Fruit fly (Drosophila melanogaster) whole organism, embryonic: Measurements from ENCODE around the gene foxo.

ENCODE experiments used
- ATbp ChIP-seq: fragments of 200-800 bp; sonication (Bioruptor generic); optimal IDR thresholded peaks from 2 replicates; lab custom pipeline; 2017; ENCODE audit warnings: missing biosample characterization, mild to moderate bottlenecking, missing genetic modification characterization, missing genetic modification reagents
- Adf1 ChIP-seq: fragments of 200-800 bp; sonication (Bioruptor generic); IDR thresholded peaks from 2 replicates; pipeline ENCODE4 v1.3.6; 2022; ENCODE audit warnings: missing biosample characterization, missing genetic modification characterization
- Atf3 ChIP-seq: fragments of 200-800 bp; sonication (Bioruptor generic); optimal IDR thresholded peaks from 3 replicates; lab custom pipeline; 2016; ENCODE audit warnings: missing biosample characterization, missing genetic modification characterization
- CG1024 ChIP-seq: fragments of 200-800 bp; sonication (Bioruptor generic); IDR thresholded peaks from 2 replicates; pipeline ENCODE4 v1.3.6; 2022; ENCODE audit warnings: missing biosample characterization, missing genetic modification characterization
- CG11247 ChIP-seq: fragments of 200-800 bp; sonication (Bioruptor generic); IDR thresholded peaks from 2 replicates; pipeline ENCODE4 v1.3.6; 2022; ENCODE audit warnings: missing biosample characterization, missing genetic modification characterization
- CG11504 ChIP-seq: fragments of 200-800 bp; sonication (Bioruptor generic); optimal IDR thresholded peaks from 3 replicates; lab custom pipeline; 2019; ENCODE audit warnings: missing biosample characterization, mild to moderate bottlenecking, missing genetic modification characterization, moderate library complexity
- CG12155 ChIP-seq: fragments of 200-800 bp; sonication (Bioruptor generic); optimal IDR thresholded peaks from 3 replicates; lab custom pipeline; 2016; ENCODE audit warnings: missing biosample characterization, missing genetic modification characterization
- CG12236 ChIP-seq: fragments of 200-800 bp; sonication (Bioruptor generic); optimal IDR thresholded peaks from 2 replicates; lab custom pipeline; 2016; ENCODE audit warnings: missing biosample characterization, missing genetic modification characterization
- CG12659 ChIP-seq: fragments of 200-800 bp; sonication (Bioruptor generic); optimal IDR thresholded peaks from 3 replicates; lab custom pipeline; 2017; ENCODE audit warnings: mild to moderate bottlenecking, missing biosample characterization, missing genetic modification reagents, missing genetic modification characterization
- CG12744 ChIP-seq: fragments of 200-800 bp; sonication (Bioruptor generic); optimal IDR thresholded peaks from 2 replicates; lab custom pipeline; 2016; ENCODE audit warnings: missing biosample characterization, missing genetic modification characterization
- CG13287 ChIP-seq: fragments of 200-800 bp; sonication (Bioruptor generic); IDR thresholded peaks from 2 replicates; pipeline ENCODE4 v1.3.6; 2022; ENCODE audit warnings: missing biosample characterization, missing genetic modification characterization; ENCODE audit not compliant: partially characterized antibody
- CG15601 ChIP-seq: fragments of 200-800 bp; sonication (Bioruptor generic); optimal IDR thresholded peaks from 3 replicates; lab custom pipeline; 2019; ENCODE audit warnings: missing biosample characterization, mild to moderate bottlenecking, missing genetic modification characterization, moderate library complexity
- CG1647 ChIP-seq: fragments of 200-800 bp; sonication (Bioruptor generic); optimal IDR thresholded peaks from 3 replicates; lab custom pipeline; 2016; ENCODE audit warnings: missing biosample characterization, missing genetic modification characterization
- CG17186 ChIP-seq: fragments of 200-800 bp; sonication (Bioruptor generic); optimal IDR thresholded peaks from 3 replicates; lab custom pipeline; 2017; ENCODE audit warnings: missing biosample characterization, missing genetic modification reagents, missing genetic modification characterization
- CG17328 ChIP-seq: fragments of 200-800 bp; sonication (Bioruptor generic); IDR thresholded peaks from 2 replicates; pipeline ENCODE4 v1.3.6; 2022; ENCODE audit warnings: missing biosample characterization, missing genetic modification characterization
- CG18476 ChIP-seq: fragments of 200-800 bp; sonication (Bioruptor generic); optimal IDR thresholded peaks from 2 replicates; lab custom pipeline; 2016; ENCODE audit warnings: missing biosample characterization, mild to moderate bottlenecking, missing genetic modification characterization
- CG18599 ChIP-seq: fragments of 200-800 bp; sonication (Bioruptor generic); optimal IDR thresholded peaks from 3 replicates; lab custom pipeline; 2017; ENCODE audit warnings: missing biosample characterization, missing genetic modification characterization, mild to moderate bottlenecking, moderate library complexity, missing genetic modification reagents
- CG3726 ChIP-seq: fragments of 200-800 bp; sonication (Bioruptor generic); IDR thresholded peaks from 3 replicates; pipeline ENCODE4, ENCODE4 v1.3.6; 2022; ENCODE audit warnings: missing biosample characterization, missing genetic modification characterization
- CG6791 ChIP-seq: fragments of 200-800 bp; sonication (Bioruptor generic); IDR thresholded peaks from 3 replicates; pipeline ENCODE4 v1.3.6; 2022; ENCODE audit warnings: missing biosample characterization, missing genetic modification characterization; ENCODE audit not compliant: partially characterized antibody
- CG7271 ChIP-seq: fragments of 200-800 bp; sonication (Bioruptor generic); optimal IDR thresholded peaks from 2 replicates; lab custom pipeline; 2018; ENCODE audit warnings: missing biosample characterization, mild to moderate bottlenecking, missing genetic modification characterization, moderate library complexity
- CG7357 ChIP-seq: fragments of 200-800 bp; sonication (Bioruptor generic); IDR thresholded peaks from 3 replicates; pipeline ENCODE4 v1.3.6; 2022; ENCODE audit warnings: missing biosample characterization, missing genetic modification characterization
- CG8290 ChIP-seq, 3 experiments: fragments of 200-800 bp; sonication (Bioruptor generic); optimal IDR thresholded peaks; 2 replicates each; lab custom pipeline; 2016 to 2019; ENCODE audit warnings: missing biosample characterization in 3 of 3, missing genetic modification characterization in 3 of 3, mild to moderate bottlenecking in 2 of 3, moderate library complexity in 1 of 3
- CG9609 ChIP-seq: fragments of 200-800 bp; sonication (Bioruptor generic); optimal IDR thresholded peaks from 3 replicates; lab custom pipeline; 2016; ENCODE audit warnings: missing biosample characterization, missing genetic modification characterization
- CHES-1-like ChIP-seq: fragments of 200-800 bp; sonication (Bioruptor generic); optimal IDR thresholded peaks from 2 replicates; lab custom pipeline; 2016; ENCODE audit warnings: missing biosample characterization, missing genetic modification characterization
- Deaf1 ChIP-seq: fragments of 200-800 bp; optimal IDR thresholded peaks from 3 replicates; lab custom pipeline; 2019; ENCODE audit warnings: missing biosample characterization, mild to moderate bottlenecking, missing genetic modification characterization, moderate library complexity
- Drgx ChIP-seq: fragments of 200-800 bp; sonication (Bioruptor generic); IDR thresholded peaks from 2 replicates; pipeline ENCODE4 v1.3.6; 2022; ENCODE audit warnings: missing biosample characterization, missing genetic modification characterization
- Elba2 ChIP-seq: fragments of 200-800 bp; sonication (Bioruptor generic); optimal IDR thresholded peaks from 3 replicates; lab custom pipeline; 2016; ENCODE audit warnings: missing biosample characterization, missing genetic modification characterization
- HLH54F ChIP-seq: fragments of 200-800 bp; sonication (Bioruptor generic); optimal IDR thresholded peaks from 3 replicates; lab custom pipeline; 2016; ENCODE audit warnings: missing biosample characterization, missing genetic modification characterization
- HLHmδ ChIP-seq: fragments of 200-800 bp; sonication (Bioruptor generic); optimal IDR thresholded peaks from 2 replicates; lab custom pipeline; 2018; ENCODE audit warnings: missing biosample characterization, mild to moderate bottlenecking, missing genetic modification characterization, moderate library complexity
- Myb ChIP-seq: fragments of 200-800 bp; sonication (Bioruptor generic); optimal IDR thresholded peaks from 2 replicates; lab custom pipeline; 2016; ENCODE audit warnings: missing biosample characterization, missing genetic modification characterization
- Nf-YA ChIP-seq: fragments of 200-800 bp; sonication (Bioruptor generic); IDR thresholded peaks from 2 replicates; pipeline ENCODE4 v1.3.6; 2022; ENCODE audit warnings: missing biosample characterization, missing genetic modification characterization
- Spps ChIP-seq: fragments of 200-800 bp; sonication (Bioruptor generic); optimal IDR thresholded peaks from 2 replicates; lab custom pipeline; 2018; ENCODE audit warnings: missing biosample characterization, mild to moderate bottlenecking, missing genetic modification characterization
- ash1 ChIP-seq: fragments of 200-800 bp; sonication (Bioruptor generic); optimal IDR thresholded peaks from 2 replicates; lab custom pipeline; 2018; ENCODE audit warnings: missing biosample characterization, mild to moderate bottlenecking, missing genetic modification characterization
- bigmax ChIP-seq: fragments of 200-800 bp; sonication (Bioruptor generic); optimal IDR thresholded peaks from 2 replicates; lab custom pipeline; 2018; ENCODE audit warnings: missing biosample characterization, mild to moderate bottlenecking, missing genetic modification characterization
- chif ChIP-seq, 2 experiments: fragments of 200-800 bp; sonication (Bioruptor generic); optimal IDR thresholded peaks; 3 replicates each; lab custom pipeline; 2016; ENCODE audit warnings: missing biosample characterization in 2 of 2, missing genetic modification characterization in 2 of 2
- da ChIP-seq: fragments of 200-800 bp; sonication (Bioruptor generic); optimal IDR thresholded peaks from 2 replicates; lab custom pipeline; 2016; ENCODE audit warnings: missing biosample characterization, missing genetic modification characterization
- exex ChIP-seq: fragments of 200-800 bp; sonication (Bioruptor generic); optimal IDR thresholded peaks from 4 replicates; lab custom pipeline; 2018; ENCODE audit warnings: missing biosample characterization, mild to moderate bottlenecking, missing genetic modification characterization, moderate library complexity
- gro ChIP-seq: fragments of 200-800 bp; sonication (Bioruptor generic); optimal IDR thresholded peaks from 2 replicates; lab custom pipeline; 2016; ENCODE audit warnings: missing biosample characterization, missing genetic modification characterization
- hbn ChIP-seq: fragments of 200-800 bp; sonication (Bioruptor generic); IDR thresholded peaks from 2 replicates; pipeline ENCODE4 v1.3.6; 2022; ENCODE audit warnings: missing biosample characterization, missing genetic modification characterization; ENCODE audit not compliant: partially characterized antibody
- jumu ChIP-seq: fragments of 200-800 bp; sonication (Bioruptor generic); optimal IDR thresholded peaks from 3 replicates; lab custom pipeline; 2016; ENCODE audit warnings: missing biosample characterization, missing genetic modification characterization
- oc ChIP-seq: fragments of 200-800 bp; sonication (Bioruptor generic); optimal IDR thresholded peaks from 2 replicates; lab custom pipeline; 2018; ENCODE audit warnings: missing biosample characterization, mild to moderate bottlenecking, missing genetic modification characterization, moderate library complexity
- pb ChIP-seq: fragments of 200-800 bp; sonication (Bioruptor generic); optimal IDR thresholded peaks from 3 replicates; lab custom pipeline; 2016; ENCODE audit warnings: missing biosample characterization, missing genetic modification characterization
- peb ChIP-seq: fragments of 200-800 bp; sonication (Bioruptor generic); IDR thresholded peaks from 2 replicates; pipeline ENCODE4 v1.3.6; 2022; ENCODE audit warnings: missing biosample characterization, missing genetic modification characterization
- sens-2 ChIP-seq: fragments of 200-800 bp; sonication (Bioruptor generic); IDR thresholded peaks from 2 replicates; pipeline ENCODE4 v1.3.6; 2022; ENCODE audit warnings: missing biosample characterization, missing genetic modification characterization
- slou ChIP-seq: fragments of 200-800 bp; sonication (Bioruptor generic); optimal IDR thresholded peaks from 3 replicates; lab custom pipeline; 2016; ENCODE audit warnings: missing biosample characterization, missing genetic modification characterization
- trh ChIP-seq: fragments of 200-800 bp; sonication (Bioruptor generic); optimal IDR thresholded peaks from 2 replicates; lab custom pipeline; 2016; ENCODE audit warnings: missing biosample characterization, missing genetic modification characterization
- wdn ChIP-seq: fragments of 200-800 bp; sonication (Bioruptor generic); IDR thresholded peaks from 2 replicates; pipeline ENCODE4 v1.3.6; 2022; ENCODE audit warnings: missing biosample characterization, missing genetic modification characterization
- wor ChIP-seq: fragments of 200-800 bp; sonication (Bioruptor generic); IDR thresholded peaks from 2 replicates; pipeline ENCODE4 v1.3.6; 2022; ENCODE audit warnings: missing biosample characterization, missing genetic modification characterization
- zen2 ChIP-seq: fragments of 200-800 bp; sonication (Bioruptor generic); IDR thresholded peaks from 3 replicates; pipeline ENCODE4 v1.3.6; 2022; ENCODE audit warnings: missing biosample characterization, missing genetic modification characterization; ENCODE audit not compliant: partially characterized antibody

The foxo gene

DNA sequence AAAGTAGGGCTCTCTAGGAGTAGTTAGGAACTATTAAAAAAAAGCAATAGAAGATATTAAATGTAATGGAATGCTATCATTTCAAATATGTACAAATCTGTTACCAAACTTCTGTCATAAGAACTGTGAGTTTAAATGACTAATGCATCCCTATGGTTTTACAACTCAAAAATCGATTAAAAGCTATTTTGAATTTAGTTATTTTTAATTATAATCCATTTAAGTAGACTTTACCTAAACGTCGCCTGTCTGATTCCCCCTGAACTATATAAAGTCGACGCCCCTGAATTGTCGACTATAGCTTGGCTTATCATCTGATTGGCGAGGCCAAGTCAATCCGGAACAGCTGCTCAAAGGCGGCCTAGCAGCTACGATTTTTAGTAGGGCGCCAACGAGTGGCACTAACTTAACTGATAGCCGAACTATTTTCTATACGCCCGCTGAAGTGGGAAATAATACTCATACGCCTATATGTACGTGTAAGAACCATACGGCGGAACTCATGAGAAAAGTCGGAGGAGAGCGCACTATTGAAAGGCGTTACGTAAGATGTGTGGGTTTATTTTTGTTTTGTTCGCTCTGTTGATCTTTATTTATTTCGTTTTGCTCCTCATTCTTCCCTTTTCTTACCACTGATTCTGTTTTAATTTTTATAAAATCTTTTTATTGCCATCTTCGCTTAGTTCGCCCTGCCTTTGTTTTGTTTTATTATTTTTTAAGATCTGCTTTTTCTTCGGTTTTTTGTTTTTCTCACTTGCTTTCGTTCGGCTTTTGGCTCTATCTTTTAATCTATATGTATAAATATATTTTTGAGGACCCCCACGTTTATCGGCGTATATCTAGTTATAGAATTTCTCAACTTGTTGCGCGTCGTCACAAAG lies 5.5 kb downstream of the foxo start (continued):
- TF ChIP-seq CG3726 (GFP tag; lab: Robert Waterston, UW), result no peak
- TF ChIP-seq peb (GFP tag; lab: Robert Waterston, UW), result no peak
- peak; percentile 34 for TF ChIP-seq CG12659 (GFP tag; lab: Kevin White, UChicago)
- TF ChIP-seq Drgx (GFP tag; lab: Robert Waterston, UW), result no peak
- peak; percentile 12 for TF ChIP-seq slou (GFP tag; lab: Kevin White, UChicago)
- TF ChIP-seq CG12155, result peak; percentile 15
- peak; percentile 27 for TF ChIP-seq exex (tag; lab: Kevin White, UChicago)
- no peak for TF ChIP-seq CG9609 (GFP tag; lab: Kevin White, UChicago)
- TF ChIP-seq Nf-YA (GFP tag; lab: Robert Waterston, UW), result no peak
- no peak for TF ChIP-seq HLHmδ
- peak; percentile 39; the same call in 1 of the 3 replicates for TF ChIP-seq CG7357 (GFP tag; lab: Robert Waterston, UW)
- peak; percentile 65 for TF ChIP-seq CG11504 (tag; lab: Kevin White, UChicago)
- no peak for TF ChIP-seq gro (GFP tag; lab: Kevin White, UChicago)
- TF ChIP-seq wor (GFP tag; lab: Robert Waterston, UW), result no peak
- peak; percentile 0 for TF ChIP-seq HLH54F (GFP tag; lab: Kevin White, UChicago)
- no peak for TF ChIP-seq da
- TF ChIP-seq Elba2 (GFP tag; lab: Kevin White, UChicago), result no peak
- no peak for TF ChIP-seq CG17328 (GFP tag; lab: Robert Waterston, UW)
- no peak for TF ChIP-seq CHES-1-like (GFP tag; lab: Kevin White, UChicago)
- no peak for TF ChIP-seq Deaf1 (tag; lab: Kevin White, UChicago)
- no peak for TF ChIP-seq Adf1 (GFP tag; lab: Robert Waterston, UW)
- no peak for TF ChIP-seq ATbp (GFP tag; lab: Kevin White, UChicago)
- TF ChIP-seq CG6791 (GFP tag; lab: Robert Waterston, UW), result peak; percentile 57; the same call in 1 of the 3 replicates
- no peak for TF ChIP-seq sens-2 (GFP tag; lab: Robert Waterston, UW)
- no peak for TF ChIP-seq CG8290 (GFP tag; optimal IDR thresholded peaks at IDR 0.05; lab: Kevin White, UChicago)
- peak in 1 of 2 experiments; percentile 15 for TF ChIP-seq CG8290 (tag; optimal IDR thresholded peaks at IDR 0.05; lab: Kevin White, UChicago)
- TF ChIP-seq CG13287 (GFP tag; lab: Robert Waterston, UW), result no peak
- TF ChIP-seq CG12236 (GFP tag; lab: Kevin White, UChicago), result no peak
- no peak for TF ChIP-seq CG1024 (GFP tag; lab: Robert Waterston, UW)
- no peak for TF ChIP-seq CG17186
- no peak for TF ChIP-seq chif (GFP tag; optimal IDR thresholded peaks at IDR 0.05; lab: Kevin White, UChicago)
- TF ChIP-seq CG12744 (GFP tag; lab: Kevin White, UChicago), result no peak
- no peak for TF ChIP-seq CG11247
- no peak for TF ChIP-seq CG15601 (tag; lab: Kevin White, UChicago)
- no peak for TF ChIP-seq CG7271 (tag; lab: Kevin White, UChicago)
- TF ChIP-seq pb (GFP tag; lab: Kevin White, UChicago), result no peak
- no peak for TF ChIP-seq zen2 (GFP tag; lab: Robert Waterston, UW)
- TF ChIP-seq hbn (GFP tag; lab: Robert Waterston, UW), result no peak
- no peak for TF ChIP-seq CG18476 (GFP tag; lab: Kevin White, UChicago)
- TF ChIP-seq Spps (tag; lab: Kevin White, UChicago), result no peak
- no peak for TF ChIP-seq Atf3 (GFP tag; lab: Kevin White, UChicago)
- no peak for TF ChIP-seq bigmax (GFP tag; lab: Kevin White, UChicago)
- TF ChIP-seq wdn, result no peak
- TF ChIP-seq CG18599 (GFP tag; lab: Kevin White, UChicago), result peak; percentile 72
- TF ChIP-seq Myb (GFP tag; lab: Kevin White, UChicago), result no peak
- no peak for TF ChIP-seq trh (GFP tag; lab: Kevin White, UChicago)
- TF ChIP-seq oc (tag; lab: Kevin White, UChicago), result no peak
- no peak for TF ChIP-seq jumu (GFP tag; lab: Kevin White, UChicago)
- no peak for TF ChIP-seq ash1
- no peak for TF ChIP-seq CG1647 (GFP tag; lab: Kevin White, UChicago)
